Fruit fly (Drosophila melanogaster) whole organism, embryonic: ENCODE measurements around the gene CG34451.
A peak's percentile ranks its signal among the peaks of the same experiment; 100 is the strongest.

ENCODE experiments used
- Adf1 ChIP-seq: fragments of 200-800 bp; sonication (Bioruptor generic); IDR thresholded peaks from 2 replicates; pipeline ENCODE4 v1.3.6; 2022; ENCODE audit warnings: missing biosample characterization, missing genetic modification characterization
- CG10565 ChIP-seq: fragments of 200-800 bp; sonication (Bioruptor generic); optimal IDR thresholded peaks from 3 replicates; lab custom pipeline; 2016; ENCODE audit warnings: missing biosample characterization, mild to moderate bottlenecking, missing genetic modification characterization
- CG10654 ChIP-seq: fragments of 200-800 bp; sonication (Bioruptor generic); optimal IDR thresholded peaks from 2 replicates; lab custom pipeline; 2016; ENCODE audit warnings: missing biosample characterization, missing genetic modification characterization
- CG10979 ChIP-seq: fragments of 200-800 bp; sonication (Bioruptor generic); optimal IDR thresholded peaks from 2 replicates; lab custom pipeline; 2018; ENCODE audit warnings: missing biosample characterization, mild to moderate bottlenecking, missing genetic modification characterization, moderate library complexity
- CG11456 ChIP-seq: fragments of 200-800 bp; sonication (Bioruptor generic); IDR thresholded peaks from 3 replicates; pipeline ENCODE4 v1.3.6; 2022; ENCODE audit warnings: missing biosample characterization, missing genetic modification characterization
- CG11695 ChIP-seq: fragments of 200-800 bp; sonication (Bioruptor generic); IDR thresholded peaks from 3 replicates; pipeline ENCODE4 v1.3.6; 2022; ENCODE audit warnings: missing biosample characterization, missing genetic modification characterization
- CG12299 ChIP-seq: fragments of 200-800 bp; sonication (Bioruptor generic); optimal IDR thresholded peaks from 2 replicates; lab custom pipeline; 2018; ENCODE audit warnings: missing biosample characterization, mild to moderate bottlenecking, missing genetic modification characterization
- CG14710 ChIP-seq: fragments of 200-800 bp; sonication (Bioruptor generic); optimal IDR thresholded peaks from 3 replicates; lab custom pipeline; 2019; ENCODE audit warnings: missing biosample characterization, mild to moderate bottlenecking, missing genetic modification characterization, moderate library complexity
- CG17612 ChIP-seq: fragments of 200-800 bp; sonication (Bioruptor generic); IDR thresholded peaks from 2 replicates; pipeline ENCODE4 v1.3.6; 2022; ENCODE audit warnings: missing biosample characterization, missing genetic modification characterization
- CG2202 ChIP-seq: fragments of 200-800 bp; sonication (Bioruptor generic); optimal IDR thresholded peaks from 2 replicates; lab custom pipeline; 2018; ENCODE audit warnings: missing biosample characterization, mild to moderate bottlenecking, missing genetic modification characterization
- CG31388 ChIP-seq: fragments of 200-800 bp; sonication (Bioruptor generic); optimal IDR thresholded peaks from 2 replicates; lab custom pipeline; 2016; ENCODE audit warnings: missing biosample characterization, missing genetic modification characterization
- CG31441 ChIP-seq: fragments of 200-800 bp; sonication (Bioruptor generic); IDR thresholded peaks from 2 replicates; pipeline ENCODE4 v1.3.6; 2022; ENCODE audit warnings: missing biosample characterization, missing genetic modification characterization
- CG34224 ChIP-seq: fragments of 200-800 bp; sonication (Bioruptor generic); IDR thresholded peaks from 3 replicates; pipeline ENCODE4 v1.3.6; 2022; ENCODE audit warnings: missing biosample characterization, missing genetic modification characterization; ENCODE audit not compliant: partially characterized antibody
- CG4360 ChIP-seq: fragments of 200-800 bp; sonication (Bioruptor generic); IDR thresholded peaks from 2 replicates; pipeline ENCODE4 v1.3.6; 2022; ENCODE audit warnings: missing biosample characterization, missing genetic modification characterization
- CG6791 ChIP-seq: fragments of 200-800 bp; sonication (Bioruptor generic); IDR thresholded peaks from 3 replicates; pipeline ENCODE4 v1.3.6; 2022; ENCODE audit warnings: missing biosample characterization, missing genetic modification characterization; ENCODE audit not compliant: partially characterized antibody
- CG7839 ChIP-seq: fragments of 200-800 bp; sonication (Bioruptor generic); optimal IDR thresholded peaks from 3 replicates; lab custom pipeline; 2018; ENCODE audit warnings: missing biosample characterization, mild to moderate bottlenecking, missing genetic modification characterization, moderate library complexity
- CG7963 ChIP-seq: fragments of 200-800 bp; sonication (Bioruptor generic); IDR thresholded peaks from 3 replicates; pipeline ENCODE4 v1.3.6; 2022; ENCODE audit warnings: missing biosample characterization, missing genetic modification characterization; ENCODE audit not compliant: partially characterized antibody
- CG8281 ChIP-seq: fragments of 200-800 bp; sonication (Bioruptor generic); optimal IDR thresholded peaks from 2 replicates; lab custom pipeline; 2018; ENCODE audit warnings: missing biosample characterization, mild to moderate bottlenecking, missing genetic modification characterization, moderate library complexity
- CG8359 ChIP-seq: fragments of 200-800 bp; sonication (Bioruptor generic); optimal IDR thresholded peaks from 2 replicates; lab custom pipeline; 2017; ENCODE audit warnings: missing biosample characterization, mild to moderate bottlenecking, missing genetic modification characterization, borderline replicate concordance
- CG9817 ChIP-seq: fragments of 200-800 bp; sonication (Bioruptor generic); optimal IDR thresholded peaks from 2 replicates; lab custom pipeline; 2018; ENCODE audit warnings: missing biosample characterization, mild to moderate bottlenecking, missing genetic modification characterization, moderate library complexity
- Doc3 ChIP-seq: fragments of 200-800 bp; sonication (Bioruptor generic); IDR thresholded peaks from 3 replicates; pipeline ENCODE4 v1.3.6; 2022; ENCODE audit warnings: missing biosample characterization, missing genetic modification characterization; ENCODE audit not compliant: partially characterized antibody
- E2f1 ChIP-seq: fragments of 200-800 bp; sonication (Bioruptor generic); IDR thresholded peaks from 2 replicates; pipeline ENCODE4 v1.3.6; 2022; ENCODE audit warnings: missing biosample characterization, missing genetic modification characterization
- ERR ChIP-seq: fragments of 200-800 bp; sonication (Bioruptor generic); optimal IDR thresholded peaks from 2 replicates; lab custom pipeline; 2016; ENCODE audit warnings: missing biosample characterization, missing genetic modification characterization
- HLH54F ChIP-seq: fragments of 200-800 bp; sonication (Bioruptor generic); optimal IDR thresholded peaks from 3 replicates; lab custom pipeline; 2016; ENCODE audit warnings: missing biosample characterization, missing genetic modification characterization
- HmgD ChIP-seq: fragments of 200-800 bp; sonication (Bioruptor generic); optimal IDR thresholded peaks from 3 replicates; lab custom pipeline; 2016; ENCODE audit warnings: missing biosample characterization, missing genetic modification characterization
- Hr39 ChIP-seq: fragments of >200 bp; optimal IDR thresholded peaks from 2 replicates; lab custom pipeline; 2017
- Kr ChIP-seq: fragments of 200-800 bp; sonication (Bioruptor generic); optimal IDR thresholded peaks from 2 replicates; lab custom pipeline; 2017; ENCODE audit warnings: missing biosample characterization, mild to moderate bottlenecking, missing genetic modification characterization
- Lhr ChIP-seq: fragments of 200-800 bp; sonication (Bioruptor generic); optimal IDR thresholded peaks from 3 replicates; lab custom pipeline; 2017; ENCODE audit warnings: mild to moderate bottlenecking, missing biosample characterization, missing genetic modification reagents, missing genetic modification characterization
- Mrtf ChIP-seq: fragments of 200-800 bp; sonication (Bioruptor generic); IDR thresholded peaks from 3 replicates; pipeline ENCODE4 v1.3.6; 2022; ENCODE audit warnings: missing biosample characterization, missing genetic modification characterization
- Nf-YC ChIP-seq: fragments of 200-800 bp; optimal IDR thresholded peaks from 3 replicates; lab custom pipeline; 2019; ENCODE audit warnings: missing biosample characterization, mild to moderate bottlenecking, missing genetic modification characterization, moderate library complexity
- Ravus ChIP-seq: fragments of 200-800 bp; sonication (Bioruptor generic); IDR thresholded peaks from 2 replicates; pipeline ENCODE4 v1.3.6; 2022; ENCODE audit warnings: missing biosample characterization, missing genetic modification characterization
- Tbp ChIP-seq: fragments of >200 bp; optimal IDR thresholded peaks from 2 replicates; lab custom pipeline; 2018; ENCODE audit warnings: missing biosample characterization, missing genetic modification characterization
- ase ChIP-seq: fragments of 200-800 bp; sonication (Bioruptor generic); IDR thresholded peaks from 3 replicates; pipeline ENCODE4 v1.3.6; 2022; ENCODE audit warnings: missing biosample characterization, missing genetic modification characterization
- ato ChIP-seq: fragments of 200-800 bp; sonication (Bioruptor generic); IDR thresholded peaks from 2 replicates; pipeline ENCODE4 v1.3.6; 2022; ENCODE audit warnings: missing biosample characterization, missing genetic modification characterization; ENCODE audit not compliant: partially characterized antibody
- corto ChIP-seq: fragments of 200-800 bp; sonication (Bioruptor generic); optimal IDR thresholded peaks from 2 replicates; lab custom pipeline; 2016; ENCODE audit warnings: missing biosample characterization, mild to moderate bottlenecking, missing genetic modification characterization, moderate library complexity
- cwo ChIP-seq: fragments of 200-800 bp; sonication (Bioruptor generic); optimal IDR thresholded peaks from 3 replicates; lab custom pipeline; 2017; ENCODE audit warnings: missing biosample characterization, missing genetic modification characterization, mild to moderate bottlenecking, moderate library complexity, missing genetic modification reagents
- da ChIP-seq: fragments of 200-800 bp; sonication (Bioruptor generic); optimal IDR thresholded peaks from 2 replicates; lab custom pipeline; 2016; ENCODE audit warnings: missing biosample characterization, missing genetic modification characterization
- dm ChIP-seq: fragments of 200-800 bp; sonication (Bioruptor generic); optimal IDR thresholded peaks from 3 replicates; lab custom pipeline; 2016; ENCODE audit warnings: missing biosample characterization, missing genetic modification characterization
- dmrt11E ChIP-seq: fragments of 200-800 bp; sonication (Bioruptor generic); optimal IDR thresholded peaks from 3 replicates; lab custom pipeline; 2018; ENCODE audit warnings: missing biosample characterization, mild to moderate bottlenecking, missing genetic modification characterization, moderate library complexity
- fd3F ChIP-seq: fragments of 200-800 bp; sonication (Bioruptor generic); optimal IDR thresholded peaks from 2 replicates; lab custom pipeline; 2018; ENCODE audit warnings: missing biosample characterization, mild to moderate bottlenecking, missing genetic modification characterization, moderate library complexity
- grn ChIP-seq: fragments of 200-800 bp; sonication (Bioruptor generic); optimal IDR thresholded peaks from 3 replicates; lab custom pipeline; 2017; ENCODE audit warnings: missing biosample characterization, missing genetic modification characterization
- hth ChIP-seq: fragments of >200 bp; optimal IDR thresholded peaks from 2 replicates; lab custom pipeline; 2017; ENCODE audit warnings: inconsistent platforms
- lab ChIP-seq: fragments of 200-800 bp; sonication (Bioruptor generic); optimal IDR thresholded peaks from 3 replicates; lab custom pipeline; 2017; ENCODE audit warnings: missing biosample characterization, missing genetic modification characterization, mild to moderate bottlenecking, moderate library complexity, missing genetic modification reagents
- nmo ChIP-seq: fragments of 200-800 bp; sonication (Bioruptor generic); optimal IDR thresholded peaks from 2 replicates; lab custom pipeline; 2018; ENCODE audit warnings: missing biosample characterization, mild to moderate bottlenecking, missing genetic modification characterization, moderate library complexity
- psq ChIP-seq: fragments of 200-800 bp; sonication (Bioruptor generic); optimal IDR thresholded peaks from 2 replicates; lab custom pipeline; 2017; ENCODE audit warnings: missing biosample characterization, missing genetic modification characterization
- sc ChIP-seq, 3 experiments: fragments of >200 bp in 2 of 3; fragments of 200-800 bp in 1 of 3; sonication (Bioruptor generic) in 1 of 3; optimal IDR thresholded peaks; 2 replicates in 2 of 3; 3 replicates in 1 of 3; lab custom pipeline; 2017; ENCODE audit warnings: mild to moderate bottlenecking in 1 of 3, missing biosample characterization in 1 of 3, missing genetic modification characterization in 1 of 3, missing genetic modification reagents in 1 of 3
- sna ChIP-seq: fragments of 200-800 bp; sonication (Bioruptor generic); IDR thresholded peaks from 2 replicates; pipeline ENCODE4 v1.3.6; 2022; ENCODE audit warnings: missing biosample characterization, missing genetic modification characterization; ENCODE audit not compliant: partially characterized antibody
- tna ChIP-seq: fragments of 200-800 bp; sonication (Bioruptor generic); IDR thresholded peaks from 2 replicates; pipeline ENCODE4 v1.3.6; 2022; ENCODE audit warnings: missing biosample characterization, missing genetic modification characterization; ENCODE audit not compliant: partially characterized antibody
- trem ChIP-seq: fragments of 200-800 bp; optimal IDR thresholded peaks from 3 replicates; lab custom pipeline; 2019; ENCODE audit warnings: missing biosample characterization, mild to moderate bottlenecking, missing genetic modification characterization, moderate library complexity
- vfl ChIP-seq: fragments of 200-800 bp; sonication (Bioruptor generic); optimal IDR thresholded peaks from 2 replicates; lab custom pipeline; 2016; ENCODE audit warnings: missing biosample characterization, missing genetic modification characterization
- zen2 ChIP-seq: fragments of 200-800 bp; sonication (Bioruptor generic); IDR thresholded peaks from 3 replicates; pipeline ENCODE4 v1.3.6; 2022; ENCODE audit warnings: missing biosample characterization, missing genetic modification characterization; ENCODE audit not compliant: partially characterized antibody
- zf30C ChIP-seq: fragments of 200-800 bp; sonication (Bioruptor generic); optimal IDR thresholded peaks from 3 replicates; lab custom pipeline; 2018; ENCODE audit warnings: missing biosample characterization, mild to moderate bottlenecking, missing genetic modification characterization

Gene CG34451

dm6 chr3L:15678284-15678683 is 13.6 kb downstream of the CG34451 start (continued):
- TF ChIP-seq hth (no peak), Hr39 (lab: Kevin White, UChicago) (no peak), CG10654 (GFP tag; lab: Kevin White, UChicago) (no peak), CG6791 (peak; percentile 88), zf30C (GFP tag; lab: Kevin White, UChicago) (no peak), CG4360 (GFP tag; lab: Robert Waterston, UW) (no peak), psq (GFP tag; lab: Kevin White, UChicago) (no peak), Lhr (GFP tag; lab: Kevin White, UChicago) (no peak), CG17612 (GFP tag; lab: Robert Waterston, UW) (no peak), Kr (GFP tag; lab: Kevin White, UChicago) (peak; percentile 53), ato (peak; percentile 45; the same call in 1 of the 2 replicates), CG12299 (tag; lab: Kevin White, UChicago) (no peak), HLH54F (GFP tag; lab: Kevin White, UChicago) (no peak), da (GFP tag; lab: Kevin White, UChicago) (no peak), HmgD (GFP tag; lab: Kevin White, UChicago) (no peak), CG31441 (no peak), dmrt11E (no peak), cwo (GFP tag; lab: Kevin White, UChicago) (no peak), Nf-YC (tag; lab: Kevin White, UChicago) (no peak), CG11456 (GFP tag; lab: Robert Waterston, UW) (no peak), corto (GFP tag; lab: Kevin White, UChicago) (no peak), fd3F (GFP tag; lab: Kevin White, UChicago) (no peak), sna (GFP tag; lab: Robert Waterston, UW) (no peak), CG2202 (tag; lab: Kevin White, UChicago) (no peak), ERR (GFP tag; lab: Kevin White, UChicago) (no peak), nmo (GFP tag; lab: Kevin White, UChicago) (peak; percentile 36), tna (GFP tag; lab: Robert Waterston, UW) (0 out of 2 replicates have a peak, but pooled peaks have one; percentile 14), grn (GFP tag; lab: Kevin White, UChicago) (no peak), trem (tag; lab: Kevin White, UChicago) (no peak), CG8359 (GFP tag; lab: Kevin White, UChicago) (no peak), CG10565 (no peak), sc (optimal IDR thresholded peaks at IDR 0.05; lab: Kevin White, UChicago) (no peak), sc (GFP tag; optimal IDR thresholded peaks at IDR 0.05; lab: Kevin White, UChicago) (no peak), CG9817 (no peak), CG7963 (GFP tag; lab: Robert Waterston, UW) (peak; percentile 69; the same call in 2 of the 3 replicates), ase (GFP tag; lab: Robert Waterston, UW) (no peak), lab (GFP tag; lab: Kevin White, UChicago) (no peak), CG11695 (GFP tag; lab: Robert Waterston, UW) (no peak), CG10979 (no peak)

dm6 chr3L:15677662-15678061 is 14.2 kb downstream of the CG34451 start:
- TF ChIP-seq dm (no peak), CG31388 (GFP tag; lab: Kevin White, UChicago) (no peak), Tbp (GFP tag; lab: Kevin White, UChicago) (no peak), Ravus (no peak), Doc3 (GFP tag; lab: Robert Waterston, UW) (no peak), vfl (GFP tag; lab: Kevin White, UChicago) (no peak), CG14710 (peak; percentile 6), CG7839 (tag; lab: Kevin White, UChicago) (peak; percentile 29), CG8281 (no peak), CG34224 (GFP tag; lab: Robert Waterston, UW) (no peak), Adf1 (GFP tag; lab: Robert Waterston, UW) (no peak), zen2 (GFP tag; lab: Robert Waterston, UW) (no peak), Mrtf (GFP tag; lab: Robert Waterston, UW) (no peak), E2f1 (GFP tag; lab: Robert Waterston, UW) (no peak)
